Worm (Caenorhabditis elegans) whole organism, mixed stage, embryonic: ENCODE results near the gene srh-99.

Source experiments
- ceh-43 ChIP-seq: fragments of 200-800 bp; sonication (Bioruptor generic); optimal IDR thresholded peaks from 2 replicates; lab custom pipeline; 2018; ENCODE audit warnings: mild to moderate bottlenecking, missing genetic modification characterization, moderate library complexity, missing compliant biosample characterization
- elt-3 ChIP-seq: fragments of 150-350 bp; optimal IDR thresholded peaks from 2 replicates; lab custom pipeline; 2014; ENCODE audit warnings: missing biosample characterization, missing genetic modification characterization
- flh-1 ChIP-seq: fragments of 200-800 bp; sonication (Bioruptor generic); optimal IDR thresholded peaks from 2 replicates; lab custom pipeline; 2018; ENCODE audit warnings: mild to moderate bottlenecking, missing genetic modification characterization, moderate library complexity, missing compliant biosample characterization
- lsy-2 ChIP-seq: fragments of 150-350 bp; optimal IDR thresholded peaks from 2 replicates; lab custom pipeline; 2014; ENCODE audit warnings: missing biosample characterization, missing genetic modification characterization
- mep-1 ChIP-seq: fragments of 150-350 bp; optimal IDR thresholded peaks from 2 replicates; lab custom pipeline; 2017; ENCODE audit warnings: missing biosample characterization, missing genetic modification reagents, missing genetic modification characterization, inconsistent platforms
- nhr-12 ChIP-seq: fragments of 150-350 bp; optimal IDR thresholded peaks from 2 replicates; lab custom pipeline; 2014; ENCODE audit warnings: missing biosample characterization, missing genetic modification characterization
- nhr-28 ChIP-seq: fragments of 150-350 bp; optimal IDR thresholded peaks from 2 replicates; lab custom pipeline; 2014; ENCODE audit warnings: missing biosample characterization, missing genetic modification characterization
- pha-4 ChIP-seq: fragments of 150-350 bp; optimal IDR thresholded peaks from 2 replicates; lab custom pipeline; 2018; ENCODE audit warnings: missing biosample characterization, missing genetic modification reagents, missing genetic modification characterization
- unc-120 ChIP-seq: sonication (generic microtip); optimal IDR thresholded peaks from 2 replicates; lab custom pipeline; 2017; ENCODE audit warnings: missing genetic modification characterization, missing compliant biosample characterization; ENCODE audit not compliant: poor library complexity, severe bottlenecking
- unc-39 ChIP-seq: fragments of 150-350 bp; optimal IDR thresholded peaks from 2 replicates; lab custom pipeline; 2014; ENCODE audit warnings: missing biosample characterization, missing genetic modification characterization
- unc-62 ChIP-seq: fragments of 150-350 bp; optimal IDR thresholded peaks from 2 replicates; lab custom pipeline; 2014; ENCODE audit warnings: missing biosample characterization, missing genetic modification reagents, missing genetic modification characterization
- ztf-11 ChIP-seq: fragments of 150-350 bp; optimal IDR thresholded peaks from 2 replicates; lab custom pipeline; 2014; ENCODE audit warnings: missing biosample characterization, missing genetic modification characterization

DNA sequence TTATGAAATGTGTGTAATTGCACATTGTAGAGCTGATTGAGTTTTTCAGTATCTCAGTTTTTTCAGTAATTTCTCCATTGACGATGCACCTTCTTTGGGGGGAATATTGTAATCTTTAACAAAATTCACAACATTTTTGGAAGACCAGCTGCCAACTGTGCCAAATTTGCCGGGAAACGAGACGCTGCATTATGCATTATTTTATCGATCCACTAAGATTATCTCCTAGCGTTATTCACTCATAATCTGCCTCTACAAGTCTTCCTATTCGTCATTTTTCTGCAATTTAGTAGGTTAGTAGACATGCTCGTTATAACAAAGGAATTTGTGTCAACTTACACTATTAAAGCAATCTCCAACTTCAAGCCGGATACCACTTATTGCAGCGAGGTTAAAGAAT, 15.4 kb upstream of the srh-99 start, which contains the start of the genes sdz-12 and bath-31:
- TF ChIP-seq nhr-12 (tag; lab: Kevin White, UChicago): no peak
- no peak for TF ChIP-seq ztf-11 (tag; lab: Kevin White, UChicago)
- TF ChIP-seq unc-39 (tag; lab: Kevin White, UChicago): no peak
- TF ChIP-seq mep-1 (tag; lab: Kevin White, UChicago): no peak
- no peak for TF ChIP-seq elt-3 (tag; lab: Kevin White, UChicago)
- no peak for TF ChIP-seq nhr-28 (tag; lab: Kevin White, UChicago)
- no peak for TF ChIP-seq pha-4 (tag; lab: Kevin White, UChicago)
- TF ChIP-seq flh-1 (GFP tag; lab: Kevin White, UChicago): no peak
- no peak for TF ChIP-seq lsy-2 (tag; lab: Kevin White, UChicago)
- TF ChIP-seq unc-62 (GFP tag; lab: Kevin White, UChicago): no peak
- no peak for TF ChIP-seq ceh-43
- no peak for TF ChIP-seq unc-120 (tag; lab: Kevin White, UChicago)
